Worm (Caenorhabditis elegans) whole organism, young adult: ENCODE data around the gene C34C12.7.

Source experiments
- D2030.7 ChIP-seq: fragments of 200-800 bp; sonication (Bioruptor generic); IDR thresholded peaks from 2 replicates; pipeline ENCODE4 v1.3.6; 2022; ENCODE audit warnings: missing genetic modification reagents, missing genetic modification characterization, missing compliant biosample characterization
- F33H1.4 ChIP-seq: fragments of 200-800 bp; sonication (Bioruptor generic); IDR thresholded peaks from 2 replicates; pipeline ENCODE4 v1.3.6; 2022; ENCODE audit warnings: missing genetic modification reagents, missing genetic modification characterization, missing compliant biosample characterization
- F52B5.7 ChIP-seq: sonication (generic microtip); optimal IDR thresholded peaks from 2 replicates; lab custom pipeline; 2016; ENCODE audit warnings: mild to moderate bottlenecking, missing genetic modification characterization, missing compliant biosample characterization
- F57C9.4 ChIP-seq: sonication (generic microtip); optimal IDR thresholded peaks from 2 replicates; lab custom pipeline; 2017; ENCODE audit warnings: mild to moderate bottlenecking, missing genetic modification characterization, missing compliant biosample characterization
- Y53G8AR.9 ChIP-seq: fragments of 200-800 bp; sonication (Bioruptor generic); conservative IDR thresholded peaks from 2 replicates; pipeline ENCODE4 v1.3.6; 2022; ENCODE audit warnings: missing genetic modification reagents, missing genetic modification characterization, missing compliant biosample characterization
- akir-1 ChIP-seq: fragments of 200-800 bp; sonication (Bioruptor generic); optimal IDR thresholded peaks from 2 replicates; lab custom pipeline; 2018; ENCODE audit warnings: mild to moderate bottlenecking, missing genetic modification characterization, moderate library complexity, missing compliant biosample characterization
- attf-3 ChIP-seq: fragments of 200-800 bp; sonication (Bioruptor generic); conservative IDR thresholded peaks from 2 replicates; pipeline ENCODE4 v1.3.6; 2022; ENCODE audit warnings: missing genetic modification reagents, missing genetic modification characterization, missing compliant biosample characterization
- attf-6 ChIP-seq: fragments of 200-800 bp; sonication (Bioruptor generic); IDR thresholded peaks from 2 replicates; pipeline ENCODE4 v1.3.6; 2022; ENCODE audit warnings: missing genetic modification reagents, missing genetic modification characterization, missing compliant biosample characterization
- bed-1 ChIP-seq: fragments of 200-800 bp; sonication (Bioruptor generic); IDR thresholded peaks from 2 replicates; pipeline ENCODE4 v1.3.6; 2022; ENCODE audit warnings: missing genetic modification reagents, missing genetic modification characterization, missing compliant biosample characterization
- bed-2 ChIP-seq: fragments of 200-800 bp; sonication (Bioruptor generic); IDR thresholded peaks from 2 replicates; pipeline ENCODE4 v1.3.6; 2022; ENCODE audit warnings: missing genetic modification reagents, missing genetic modification characterization, missing compliant biosample characterization
- cebp-1 ChIP-seq, 2 experiments: fragments of 200-800 bp in 1 of 2; sonication (Bioruptor generic) in 1 of 2; sonication (generic microtip) in 1 of 2; IDR thresholded peaks in 1 of 2; optimal IDR thresholded peaks in 1 of 2; 2 replicates each; pipeline versions ENCODE4 v1.3.6 to Lab custom; 2017 to 2022; ENCODE audit warnings: missing compliant biosample characterization in 2 of 2, missing genetic modification characterization in 2 of 2, mild to moderate bottlenecking in 1 of 2, missing genetic modification reagents in 1 of 2, moderate library complexity in 1 of 2
- ceh-40 ChIP-seq: fragments of 200-800 bp; sonication (Bioruptor generic); IDR thresholded peaks from 2 replicates; pipeline ENCODE4 v1.3.6; 2022; ENCODE audit warnings: missing genetic modification characterization, missing compliant biosample characterization
- ceh-79 ChIP-seq: sonication (generic microtip); optimal IDR thresholded peaks from 2 replicates; lab custom pipeline; 2017; ENCODE audit warnings: mild to moderate bottlenecking, missing genetic modification characterization, missing compliant biosample characterization
- die-1 ChIP-seq: sonication (generic microtip); optimal IDR thresholded peaks from 2 replicates; lab custom pipeline; 2016; ENCODE audit warnings: missing genotype, mild to moderate bottlenecking, missing genetic modification characterization, missing compliant biosample characterization
- dpff-1 ChIP-seq: sonication (generic microtip); optimal IDR thresholded peaks from 2 replicates; lab custom pipeline; 2017; ENCODE audit warnings: mild to moderate bottlenecking, missing genetic modification characterization, missing compliant biosample characterization
- efl-1 ChIP-seq: fragments of 150-350 bp; optimal IDR thresholded peaks from 2 replicates; lab custom pipeline; 2014; ENCODE audit warnings: missing biosample characterization, missing genetic modification reagents, missing genetic modification characterization
- ekl-4 ChIP-seq: fragments of 200-800 bp; sonication (Bioruptor generic); IDR thresholded peaks from 2 replicates; pipeline ENCODE4 v1.3.6; 2022; ENCODE audit warnings: missing genetic modification reagents, missing genetic modification characterization, missing compliant biosample characterization
- fkh-3 ChIP-seq: sonication (generic microtip); optimal IDR thresholded peaks from 2 replicates; lab custom pipeline; 2016; ENCODE audit warnings: mild to moderate bottlenecking, missing genetic modification characterization, missing compliant biosample characterization
- gei-17 ChIP-seq: fragments of 200-800 bp; sonication (Bioruptor generic); optimal IDR thresholded peaks from 2 replicates; lab custom pipeline; 2018; ENCODE audit warnings: mild to moderate bottlenecking, missing genetic modification characterization, missing compliant biosample characterization
- him-1 ChIP-seq: sonication (generic microtip); optimal IDR thresholded peaks from 2 replicates; lab custom pipeline; 2016; ENCODE audit warnings: missing genotype, missing genetic modification reagents, missing genetic modification characterization, missing compliant biosample characterization
- hlh-12 ChIP-seq: sonication (generic microtip); optimal IDR thresholded peaks from 2 replicates; lab custom pipeline; 2016; ENCODE audit warnings: missing genetic modification characterization, missing compliant biosample characterization
- hrde-1 ChIP-seq: sonication (generic microtip); optimal IDR thresholded peaks from 2 replicates; lab custom pipeline; 2016; ENCODE audit warnings: missing genetic modification characterization, mild to moderate bottlenecking, missing compliant biosample characterization, moderate library complexity, missing genotype, missing genetic modification reagents, borderline replicate concordance
- hsf-1 ChIP-seq: fragments of 200-800 bp; sonication (Bioruptor generic); IDR thresholded peaks from 2 replicates; pipeline ENCODE4 v1.3.6; 2022; ENCODE audit warnings: missing genetic modification reagents, missing genetic modification characterization, missing compliant biosample characterization
- lsl-1 ChIP-seq: fragments of 200-800 bp; sonication (Bioruptor generic); optimal IDR thresholded peaks from 2 replicates; lab custom pipeline; 2018; ENCODE audit warnings: mild to moderate bottlenecking, missing genetic modification characterization, moderate library complexity, missing compliant biosample characterization
- madf-6 ChIP-seq: fragments of 200-800 bp; sonication (Bioruptor generic); IDR thresholded peaks from 2 replicates; pipeline ENCODE4 v1.3.6; 2022; ENCODE audit warnings: missing genetic modification reagents, missing genetic modification characterization, missing compliant biosample characterization
- madf-8 ChIP-seq: fragments of 200-800 bp; sonication (Bioruptor generic); conservative IDR thresholded peaks from 2 replicates; pipeline ENCODE4 v1.3.6; 2022; ENCODE audit warnings: missing genetic modification reagents, missing genetic modification characterization, missing compliant biosample characterization
- nfya-2 ChIP-seq: fragments of 200-800 bp; sonication (Bioruptor generic); IDR thresholded peaks from 2 replicates; pipeline ENCODE4 v1.3.6; 2022; ENCODE audit warnings: missing genetic modification reagents, missing genetic modification characterization, missing compliant biosample characterization
- nfyb-1 ChIP-seq: fragments of 200-800 bp; sonication (Bioruptor generic); IDR thresholded peaks from 2 replicates; pipeline ENCODE4 v1.3.6; 2022; ENCODE audit warnings: missing genetic modification reagents, missing genetic modification characterization, missing compliant biosample characterization
- nhr-80 ChIP-seq: sonication (generic microtip); optimal IDR thresholded peaks from 2 replicates; lab custom pipeline; 2016; ENCODE audit warnings: missing genetic modification characterization, missing compliant biosample characterization
- pbrm-1 ChIP-seq: fragments of 200-800 bp; sonication (Bioruptor generic); IDR thresholded peaks from 2 replicates; pipeline ENCODE4 v1.3.6; 2022; ENCODE audit warnings: missing genetic modification reagents, missing genetic modification characterization, missing compliant biosample characterization
- snpc-3.4 ChIP-seq: sonication (generic microtip); optimal IDR thresholded peaks from 2 replicates; lab custom pipeline; 2017; ENCODE audit warnings: missing genetic modification characterization, mild to moderate bottlenecking, missing compliant biosample characterization, antibody characterized with exemption, moderate library complexity, missing genotype, missing genetic modification reagents
- sptf-2 ChIP-seq: fragments of 200-800 bp; sonication (Bioruptor generic); optimal IDR thresholded peaks from 2 replicates; lab custom pipeline; 2018; ENCODE audit warnings: mild to moderate bottlenecking, missing genetic modification characterization, missing compliant biosample characterization
- xnd-1 ChIP-seq: sonication (generic microtip); optimal IDR thresholded peaks from 2 replicates; lab custom pipeline; 2016; ENCODE audit warnings: missing genotype, missing genetic modification reagents, missing genetic modification characterization, missing compliant biosample characterization
- zfh-2 ChIP-seq: fragments of 200-800 bp; sonication (Bioruptor generic); conservative IDR thresholded peaks from 2 replicates; pipeline ENCODE4 v1.3.6; 2022; ENCODE audit warnings: missing genetic modification reagents, missing genetic modification characterization, missing compliant biosample characterization

Gene C34C12.7

DNA sequence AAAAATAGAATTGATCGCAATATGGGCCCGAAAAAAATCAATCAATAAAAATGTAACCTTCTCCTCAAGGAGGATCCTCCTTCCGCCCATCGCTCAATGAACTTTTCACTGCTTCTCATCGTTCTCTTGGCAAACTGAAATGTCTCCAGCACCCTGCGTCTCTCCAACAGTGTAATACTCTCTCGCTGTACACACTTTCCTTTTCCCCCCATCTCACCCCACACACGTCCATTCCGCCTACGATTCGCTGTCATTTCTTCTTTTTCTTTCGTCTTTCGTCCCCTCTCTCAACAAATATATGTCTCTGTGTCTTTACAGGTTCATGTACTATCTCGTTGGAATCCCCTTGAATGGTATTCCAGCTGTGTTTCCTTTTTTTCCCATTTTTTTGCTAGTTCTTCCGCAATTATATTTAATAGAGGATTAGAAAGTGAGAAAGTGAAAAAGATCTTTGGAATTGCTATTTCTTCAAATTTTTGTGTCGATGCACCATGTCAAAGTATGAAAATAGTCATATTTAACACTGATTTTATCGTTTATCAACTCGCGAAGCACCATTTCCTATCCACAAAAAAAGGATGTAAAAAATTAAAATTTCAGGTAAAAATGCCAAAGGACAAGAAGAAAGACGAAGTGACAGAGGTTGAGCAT lies 16.6 kb downstream of the C34C12.7 start, which contains the start of gene rsu-1 (continued):
- no peak for TF ChIP-seq ceh-40

- TF ChIP-seq D2030.7, result peak; percentile 31; the same call in 1 of the 2 replicates
- no peak for TF ChIP-seq attf-3 (GFP tag; lab: Robert Waterston, UW)
- peak; percentile 58 for TF ChIP-seq efl-1
- TF ChIP-seq madf-8 (GFP tag; lab: Robert Waterston, UW), result peak; percentile 70
- peak; percentile 48 for TF ChIP-seq him-1 (tag; lab: Kevin White, UChicago)
- TF ChIP-seq nfya-2 (GFP tag; lab: Robert Waterston, UW), result no peak
- peak; percentile 90 for TF ChIP-seq lsl-1 (GFP tag; lab: Kevin White, UChicago)
- peak; percentile 81 for TF ChIP-seq madf-6
- TF ChIP-seq snpc-3.4 (tag; lab: Kevin White, UChicago), result peak; percentile 30
- no peak for TF ChIP-seq hrde-1 (tag; lab: Kevin White, UChicago)
- TF ChIP-seq xnd-1, result peak; percentile 74
- peak; percentile 86 for TF ChIP-seq F33H1.4
Observed at ce11 chrIII:3470973-3471372, 17.2 kb downstream of the C34C12.7 start.

ce11 chrIII:3470433-3470832 lies 17.7 kb downstream of the C34C12.7 start:
- no peak for TF ChIP-seq ceh-79 (tag; lab: Kevin White, UChicago)

DNA sequence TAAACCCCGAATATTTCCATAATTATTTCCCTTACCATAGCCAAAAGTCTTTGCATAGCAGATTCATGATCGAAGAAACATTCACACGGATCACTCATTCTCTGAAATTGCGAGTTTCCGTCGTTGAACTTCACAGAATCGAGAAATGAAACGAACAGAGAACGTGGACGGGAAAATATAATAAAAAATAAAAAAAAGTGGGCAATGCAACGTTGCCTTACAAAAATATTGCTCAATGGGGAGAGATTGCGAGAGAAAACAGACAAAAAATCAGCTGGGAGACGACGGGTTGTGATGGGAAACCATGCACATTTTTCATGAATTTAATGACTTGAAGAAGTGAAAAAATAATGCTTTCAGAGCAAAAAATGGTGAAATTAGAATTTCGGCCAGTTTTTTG lies 18.5 kb downstream of the C34C12.7 start, which contains the start of gene smim-14:
Gene smim-14 (minus strand): TSS at position 101 of the 400 bp plus-strand sequence.
- TF ChIP-seq gei-17 (GFP tag; lab: Kevin White, UChicago), result no peak
- no peak for TF ChIP-seq nhr-80 (tag; lab: Kevin White, UChicago)
- no peak for TF ChIP-seq attf-6
- no peak for TF ChIP-seq die-1 (tag; lab: Kevin White, UChicago)
- TF ChIP-seq F57C9.4 (tag; lab: Kevin White, UChicago), result no peak
- TF ChIP-seq bed-1 (GFP tag; lab: Robert Waterston, UW), result no peak

DNA sequence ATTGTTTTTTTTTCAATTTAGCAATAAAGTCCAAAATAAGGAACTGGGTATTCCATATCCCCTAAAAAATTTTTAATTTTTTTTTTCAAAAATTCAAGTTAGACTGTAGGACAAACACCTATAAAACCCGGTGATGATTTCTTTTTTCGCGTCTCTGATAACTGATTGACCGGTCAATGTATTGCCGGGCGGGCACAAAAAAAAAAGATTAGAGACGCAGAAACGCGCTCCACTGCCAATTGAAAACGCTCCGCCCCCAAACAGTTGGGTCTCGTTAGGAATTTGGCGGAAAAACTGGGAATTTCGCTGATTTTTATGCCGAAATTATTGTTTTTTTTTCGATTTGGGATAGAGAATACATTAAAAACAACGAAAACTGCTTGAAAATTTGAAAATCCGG lies 19.8 kb downstream of the C34C12.7 start:
- no peak for TF ChIP-seq hlh-12 (tag; lab: Kevin White, UChicago)
- TF ChIP-seq nhr-80 (tag; lab: Kevin White, UChicago), result peak; percentile 52
- no peak for TF ChIP-seq cebp-1 (GFP tag; IDR thresholded peaks at IDR 0.05; lab: Robert Waterston, UW)
- peak; percentile 13 for TF ChIP-seq cebp-1 (tag; optimal IDR thresholded peaks at IDR 0.05; lab: Kevin White, UChicago)
- TF ChIP-seq ekl-4 (GFP tag; lab: Robert Waterston, UW), result no peak
- no peak for TF ChIP-seq sptf-2
- TF ChIP-seq dpff-1 (tag; lab: Kevin White, UChicago), result no peak
- no peak for TF ChIP-seq fkh-3 (tag; lab: Kevin White, UChicago)
- TF ChIP-seq Y53G8AR.9 (GFP tag; lab: Robert Waterston, UW), result no peak
- TF ChIP-seq akir-1 (GFP tag; lab: Kevin White, UChicago), result no peak
- TF ChIP-seq pbrm-1 (GFP tag; lab: Robert Waterston, UW), result no peak
- TF ChIP-seq, all 124 proteins: peak for 2

ce11 chrIII:3467013-3467412 lies 21.1 kb downstream of the C34C12.7 start:
- no peak for TF ChIP-seq hsf-1 (GFP tag; lab: Robert Waterston, UW)
- TF ChIP-seq dpff-1 (tag; lab: Kevin White, UChicago), result no peak
- peak; percentile 73 for TF ChIP-seq nfyb-1 (GFP tag; lab: Robert Waterston, UW)
- TF ChIP-seq zfh-2, result no peak
- TF ChIP-seq F52B5.7 (tag; lab: Kevin White, UChicago), result no peak
- no peak for TF ChIP-seq bed-2 (GFP tag; lab: Robert Waterston, UW)
